Worm (Caenorhabditis elegans): ENCODE measurements around the gene coel-1.

Gene coel-1

DNA sequence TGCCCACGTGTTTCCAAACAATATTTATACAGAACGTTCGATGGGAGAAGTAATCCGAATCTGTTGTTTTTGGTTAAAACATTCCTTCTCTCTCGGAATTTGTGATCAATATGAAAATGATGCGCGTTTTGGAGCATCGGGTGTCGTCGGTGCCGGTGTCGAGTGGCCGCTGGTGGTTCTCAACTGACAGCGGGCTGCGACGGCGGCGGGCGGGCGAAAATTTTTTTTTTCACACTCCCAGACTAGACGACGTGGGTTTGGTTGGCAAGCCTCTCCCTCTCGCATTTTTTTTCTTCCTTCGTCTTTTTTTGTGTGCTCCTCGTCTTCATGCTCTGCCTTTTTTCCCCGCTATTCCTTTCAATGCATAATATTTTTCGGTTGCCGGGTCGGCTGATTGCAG lies 47.3 kb upstream of the coel-1 start, which contains the start of gene W01H2.2 (continued):
- no peak for TF ChIP-seq cebp-1 (GFP tag; IDR thresholded peaks at IDR 0.05)
- TF ChIP-seq cebp-1 (tag; optimal IDR thresholded peaks at IDR 0.05): peak; percentile 31
- no peak for TF ChIP-seq K11D2.4 (GFP tag; IDR thresholded peaks at IDR 0.05)

DNA sequence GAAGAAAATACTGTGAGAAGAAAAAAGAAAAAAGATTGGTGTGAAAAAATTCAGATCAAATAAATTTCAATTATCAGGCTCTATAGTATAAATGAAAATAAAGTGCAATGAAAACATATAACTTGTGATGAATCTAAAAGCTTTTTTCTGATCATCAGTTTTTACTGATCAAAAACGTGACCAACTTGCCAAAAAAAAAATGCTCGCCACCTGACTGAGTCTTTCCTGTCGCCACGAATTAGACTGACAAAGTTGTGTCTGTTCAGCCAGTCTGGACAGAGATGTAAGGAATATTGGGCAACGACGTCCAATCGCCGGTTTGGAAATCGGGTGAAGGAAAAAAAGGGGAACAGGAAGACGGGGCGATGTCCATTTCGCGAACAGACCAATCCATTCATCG lies 46.0 kb upstream of the coel-1 start:
- peak; percentile 5 for TF ChIP-seq somi-1 (GFP tag; optimal IDR thresholded peaks at IDR 0.05)
- TF ChIP-seq lag-1 (GFP tag; IDR thresholded peaks at IDR 0.05): no peak
- no peak for TF ChIP-seq hrde-1 (tag; optimal IDR thresholded peaks at IDR 0.05; ENCODE audit: borderline replicate concordance)
- TF ChIP-seq hsf-1 (GFP tag; IDR thresholded peaks at IDR 0.05): no peak
- TF ChIP-seq nfyb-1 (GFP tag; IDR thresholded peaks at IDR 0.05): no peak
- no peak for TF ChIP-seq nfya-2 (GFP tag; IDR thresholded peaks at IDR 0.05)
- no peak for TF ChIP-seq ceh-100 (GFP tag; IDR thresholded peaks at IDR 0.05)
- no peak for TF ChIP-seq attf-3 (GFP tag; conservative IDR thresholded peaks at IDR 0.05)
- peak in 1 of 3 experiments; percentile 3 for TF ChIP-seq lin-35 (GFP tag; optimal IDR thresholded peaks at IDR 0.05)
- no peak for TF ChIP-seq ztf-22 (GFP tag; optimal IDR thresholded peaks at IDR 0.05)
- 0 out of 2 replicates have a peak, but pooled peaks have one; percentile 43 for TF ChIP-seq hmg-20 (GFP tag; IDR thresholded peaks at IDR 0.05)
- TF ChIP-seq B0336.3 (GFP tag; IDR thresholded peaks at IDR 0.05): peak; percentile 32; the same call in 1 of the 2 replicates
- no peak for TF ChIP-seq F10E7.11 (tag; optimal IDR thresholded peaks at IDR 0.05)
- TF ChIP-seq cebp-1 (GFP tag; IDR thresholded peaks at IDR 0.05): no peak
- TF ChIP-seq cebp-1 (tag; optimal IDR thresholded peaks at IDR 0.05): peak; percentile 48
- no peak for TF ChIP-seq Y79H2A.3 (GFP tag; conservative IDR thresholded peaks at IDR 0.05)
- TF ChIP-seq let-526 (GFP tag; IDR thresholded peaks at IDR 0.05): 0 out of 2 replicates have a peak, but pooled peaks have one; percentile 33
- TF ChIP-seq nhr-80 (tag; optimal IDR thresholded peaks at IDR 0.05): peak; percentile 20
- no peak for TF ChIP-seq B0035.1 (tag; optimal IDR thresholded peaks at IDR 0.05)
- no peak for TF ChIP-seq T26A5.8 (tag; optimal IDR thresholded peaks at IDR 0.05)
- TF ChIP-seq ztf-18 (tag; optimal IDR thresholded peaks at IDR 0.05): no peak
- TF ChIP-seq lin-40 (tag; optimal IDR thresholded peaks at IDR 0.05): no peak
- no peak for TF ChIP-seq sdz-38 (tag; optimal IDR thresholded peaks at IDR 0.05)

DNA sequence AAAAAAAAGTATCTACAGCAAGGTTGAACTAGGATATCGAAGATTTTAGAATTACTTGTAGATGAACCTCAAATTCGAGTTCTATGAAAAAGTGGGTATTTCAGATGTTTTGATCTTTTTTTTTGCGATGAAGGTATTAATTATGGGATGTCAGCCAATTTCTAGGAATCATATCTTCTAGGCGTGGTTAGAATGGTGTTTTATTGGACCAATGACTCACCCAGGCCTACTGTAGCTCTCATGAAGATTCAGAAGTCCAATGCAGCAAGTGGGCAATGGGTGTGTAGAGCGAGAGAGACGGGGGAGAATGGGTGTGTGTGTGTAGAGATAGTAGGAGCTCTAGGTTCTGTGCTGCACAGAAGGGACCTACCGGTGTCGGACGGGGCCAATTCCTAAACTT lies 43.3 kb upstream of the coel-1 start:
- TF ChIP-seq Y53G8AR.9 (GFP tag; conservative IDR thresholded peaks at IDR 0.05): no peak
- TF ChIP-seq ztf-18 (tag; optimal IDR thresholded peaks at IDR 0.05): no peak
- TF ChIP-seq lin-54 (GFP tag; optimal IDR thresholded peaks at IDR 0.05): no peak
- TF ChIP-seq ztf-3 (GFP tag; optimal IDR thresholded peaks at IDR 0.05): no peak
- TF ChIP-seq somi-1 (GFP tag; optimal IDR thresholded peaks at IDR 0.05): no peak

DNA sequence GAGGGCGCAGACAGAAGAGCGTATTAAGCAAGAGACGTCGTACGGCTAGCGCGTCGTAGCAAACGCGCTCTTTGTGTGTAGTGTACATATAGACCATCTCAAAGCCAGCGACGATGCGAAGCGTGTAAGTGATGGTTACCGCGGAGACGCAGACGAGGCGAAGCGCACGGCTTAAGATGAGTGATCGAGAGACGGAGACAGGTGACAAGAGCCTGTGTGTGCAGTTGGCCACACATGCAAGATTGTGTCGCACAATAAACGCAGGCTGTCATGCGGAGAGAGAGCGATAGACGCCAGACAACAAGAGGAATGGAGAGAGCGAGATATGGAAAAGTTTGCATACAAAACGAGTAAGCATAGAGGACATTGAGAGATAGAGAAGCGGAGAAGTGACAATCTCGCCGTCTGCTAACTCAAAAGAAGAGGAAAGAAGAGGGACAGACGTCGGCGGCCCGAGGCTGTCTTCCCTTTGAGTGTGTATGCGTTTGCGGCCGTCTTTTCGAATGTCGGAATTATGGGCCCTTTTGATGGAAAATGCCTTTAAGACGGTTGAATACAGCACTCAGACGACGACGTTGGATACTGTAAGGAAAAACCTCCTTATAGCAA lies 42.6 kb upstream of the coel-1 start:
- TF ChIP-seq nfya-1 (tag; optimal IDR thresholded peaks at IDR 0.05; ENCODE audit: borderline replicate concordance, insufficient read depth): no peak
- TF ChIP-seq Y56A3A.18 (GFP tag; IDR thresholded peaks at IDR 0.05): peak; percentile 46; the same call in 1 of the 2 replicates
- peak; percentile 44 to 82 for TF ChIP-seq let-607 (tag; optimal IDR thresholded peaks at IDR 0.05)
- peak; percentile 26 for TF ChIP-seq nhr-80 (tag; optimal IDR thresholded peaks at IDR 0.05)
- no peak for TF ChIP-seq bed-1 (GFP tag; IDR thresholded peaks at IDR 0.05)
- peak; percentile 20; the same call in 1 of the 2 replicates for TF ChIP-seq pbrm-1 (GFP tag; IDR thresholded peaks at IDR 0.05)
- TF ChIP-seq snpc-4 (GFP tag; optimal IDR thresholded peaks at IDR 0.05): peak; percentile 42
- peak in 3 of 4 experiments; percentile 40 to 73 (median 45) for TF ChIP-seq snpc-4 (tag; optimal IDR thresholded peaks at IDR 0.05)
- peak; percentile 96 for TF ChIP-seq lin-40 (tag; optimal IDR thresholded peaks at IDR 0.05)
- TF ChIP-seq lir-1 (GFP tag; conservative IDR thresholded peaks at IDR 0.05): no peak
- TF ChIP-seq hrde-1 (tag; optimal IDR thresholded peaks at IDR 0.05; ENCODE audit: borderline replicate concordance): no peak
- TF ChIP-seq ztf-18 (tag; optimal IDR thresholded peaks at IDR 0.05): peak; percentile 20
- TF ChIP-seq F23B12.7 (tag; optimal IDR thresholded peaks at IDR 0.05; ENCODE audit: insufficient read depth): peak; percentile 23
- TF ChIP-seq egrh-3 (GFP tag; IDR thresholded peaks at IDR 0.05): no peak
- no peak for TF ChIP-seq B0261.1 (tag; optimal IDR thresholded peaks at IDR 0.05)
- peak; percentile 35 for TF ChIP-seq ztf-3 (GFP tag; optimal IDR thresholded peaks at IDR 0.05)
- no peak for TF ChIP-seq ceh-58 (GFP tag; IDR thresholded peaks at IDR 0.05)
- TF ChIP-seq chd-7 (tag; optimal IDR thresholded peaks at IDR 0.05): peak; percentile 86
- no peak for TF ChIP-seq hlh-12 (tag; optimal IDR thresholded peaks at IDR 0.05)
- no peak for TF ChIP-seq Y53F4B.3 (GFP tag; IDR thresholded peaks at IDR 0.05)

All from whole organism, young adult.